Fruit fly (Drosophila melanogaster) whole organism, embryonic: ENCODE measurements around the gene MEP-1.

Experiments used
- CG13894 ChIP-seq: fragments of 200-800 bp; sonication (Bioruptor generic); optimal IDR thresholded peaks from 3 replicates; lab custom pipeline; 2018; ENCODE audit warnings: missing biosample characterization, mild to moderate bottlenecking, missing genetic modification characterization, moderate library complexity
- CG30020 ChIP-seq: fragments of 200-800 bp; optimal IDR thresholded peaks from 2 replicates; lab custom pipeline; 2019; ENCODE audit warnings: missing biosample characterization, mild to moderate bottlenecking, missing genetic modification characterization, moderate library complexity
- CG5953 ChIP-seq: fragments of 200-800 bp; sonication (Bioruptor generic); IDR thresholded peaks from 2 replicates; pipeline ENCODE4 v1.3.6; 2022; ENCODE audit warnings: missing biosample characterization, missing genetic modification characterization
- CG6791 ChIP-seq: fragments of 200-800 bp; sonication (Bioruptor generic); IDR thresholded peaks from 3 replicates; pipeline ENCODE4 v1.3.6; 2022; ENCODE audit warnings: missing biosample characterization, missing genetic modification characterization; ENCODE audit not compliant: partially characterized antibody
- CG7271 ChIP-seq: fragments of 200-800 bp; sonication (Bioruptor generic); optimal IDR thresholded peaks from 2 replicates; lab custom pipeline; 2018; ENCODE audit warnings: missing biosample characterization, mild to moderate bottlenecking, missing genetic modification characterization, moderate library complexity
- CG9215 ChIP-seq: fragments of 200-800 bp; sonication (Bioruptor generic); IDR thresholded peaks from 2 replicates; pipeline ENCODE4 v1.3.6; 2022; ENCODE audit warnings: missing biosample characterization, missing genetic modification characterization
- Dll ChIP-seq: fragments of 200-800 bp; sonication (Bioruptor generic); IDR thresholded peaks from 4 replicates; pipeline ENCODE4 v1.3.6; 2022; ENCODE audit warnings: missing biosample characterization, missing genetic modification characterization; ENCODE audit not compliant: partially characterized antibody
- Hey ChIP-seq: fragments of 200-800 bp; sonication (Bioruptor generic); optimal IDR thresholded peaks from 3 replicates; lab custom pipeline; 2018; ENCODE audit warnings: missing biosample characterization, mild to moderate bottlenecking, missing genetic modification characterization
- Kr ChIP-seq: fragments of 200-800 bp; sonication (Bioruptor generic); optimal IDR thresholded peaks from 2 replicates; lab custom pipeline; 2017; ENCODE audit warnings: missing biosample characterization, mild to moderate bottlenecking, missing genetic modification characterization
- Ssrp ChIP-seq: fragments of 200-800 bp; sonication (Bioruptor generic); optimal IDR thresholded peaks from 2 replicates; lab custom pipeline; 2018; ENCODE audit warnings: missing biosample characterization, mild to moderate bottlenecking, missing genetic modification characterization, moderate library complexity
- TFAM ChIP-seq: fragments of 200-800 bp; sonication (Bioruptor generic); optimal IDR thresholded peaks from 2 replicates; lab custom pipeline; 2017; ENCODE audit warnings: missing biosample characterization, missing genetic modification characterization, inconsistent platforms
- ase ChIP-seq: fragments of 200-800 bp; sonication (Bioruptor generic); IDR thresholded peaks from 3 replicates; pipeline ENCODE4 v1.3.6; 2022; ENCODE audit warnings: missing biosample characterization, missing genetic modification characterization
- ftz-f1 ChIP-seq: fragments of 200-800 bp; sonication (Bioruptor generic); optimal IDR thresholded peaks from 2 replicates; lab custom pipeline; 2016; ENCODE audit warnings: missing biosample characterization, missing genetic modification characterization
- grn ChIP-seq: fragments of 200-800 bp; sonication (Bioruptor generic); optimal IDR thresholded peaks from 3 replicates; lab custom pipeline; 2017; ENCODE audit warnings: missing biosample characterization, missing genetic modification characterization
- pho ChIP-seq: fragments of 200-800 bp; sonication (Bioruptor generic); optimal IDR thresholded peaks from 2 replicates; lab custom pipeline; 2016; ENCODE audit warnings: missing biosample characterization, missing genetic modification characterization
- psq ChIP-seq: fragments of 200-800 bp; sonication (Bioruptor generic); optimal IDR thresholded peaks from 2 replicates; lab custom pipeline; 2017; ENCODE audit warnings: missing biosample characterization, missing genetic modification characterization
- pzg ChIP-seq: fragments of 200-800 bp; sonication (Bioruptor generic); optimal IDR thresholded peaks from 3 replicates; lab custom pipeline; 2018; ENCODE audit warnings: missing biosample characterization, mild to moderate bottlenecking, missing genetic modification characterization, moderate library complexity
- seq ChIP-seq: fragments of 200-800 bp; sonication (Bioruptor generic); IDR thresholded peaks from 2 replicates; pipeline ENCODE4 v1.3.6; 2022; ENCODE audit warnings: missing biosample characterization, missing genetic modification characterization
- wdn ChIP-seq: fragments of 200-800 bp; sonication (Bioruptor generic); IDR thresholded peaks from 2 replicates; pipeline ENCODE4 v1.3.6; 2022; ENCODE audit warnings: missing biosample characterization, missing genetic modification characterization

Gene MEP-1

dm6 chr3L:2661322-2661721 lies 29.8 kb downstream of the MEP-1 start, which contains the start of gene CG33234:
Gene CG33234, plus strand, starts transcription at chr3L:2661622.
- TF ChIP-seq CG7271 (tag; lab: Kevin White, UChicago): no peak
- TF ChIP-seq Dll (GFP tag; lab: Robert Waterston, UW): no peak
- no peak for TF ChIP-seq grn (GFP tag; lab: Kevin White, UChicago)
- no peak for TF ChIP-seq ase (GFP tag; lab: Robert Waterston, UW)
- no peak for TF ChIP-seq CG13894 (tag; lab: Kevin White, UChicago)
- TF ChIP-seq CG9215: no peak
- no peak for TF ChIP-seq CG30020
- TF ChIP-seq Kr: no peak
- no peak for TF ChIP-seq CG6791 (GFP tag; lab: Robert Waterston, UW)
- no peak for TF ChIP-seq pho
- no peak for TF ChIP-seq ftz-f1
- TF ChIP-seq pzg (GFP tag; lab: Kevin White, UChicago): no peak
- TF ChIP-seq seq: no peak
- TF ChIP-seq Ssrp (tag; lab: Kevin White, UChicago): no peak
- TF ChIP-seq wdn (GFP tag; lab: Robert Waterston, UW): no peak
- TF ChIP-seq Hey (tag; lab: Kevin White, UChicago): no peak
- TF ChIP-seq CG5953: no peak
- no peak for TF ChIP-seq psq (GFP tag; lab: Kevin White, UChicago)
- TF ChIP-seq TFAM (GFP tag; lab: Kevin White, UChicago): no peak
